Fruit fly (Drosophila melanogaster) whole organism, adult: Measurements from ENCODE around the gene Lim1.

Source experiments
- CG11617 ChIP-seq: fragments of 200-800 bp; sonication (Bioruptor generic); optimal IDR thresholded peaks from 2 replicates; lab custom pipeline; 2017; ENCODE audit warnings: mild to moderate bottlenecking, missing biosample characterization, missing genetic modification reagents, missing genetic modification characterization
- CG12768 ChIP-seq: fragments of 200-800 bp; sonication (Bioruptor generic); optimal IDR thresholded peaks from 2 replicates; lab custom pipeline; 2017; ENCODE audit warnings: missing biosample characterization, missing genetic modification characterization, mild to moderate bottlenecking, moderate library complexity, missing genetic modification reagents
- CG1620 ChIP-seq: fragments of 200-800 bp; sonication (Bioruptor generic); optimal IDR thresholded peaks from 2 replicates; lab custom pipeline; 2016; ENCODE audit warnings: missing biosample characterization, missing genetic modification characterization
- CG7101 ChIP-seq: fragments of 200-800 bp; sonication (Bioruptor generic); optimal IDR thresholded peaks from 2 replicates; lab custom pipeline; 2018; ENCODE audit warnings: missing biosample characterization, mild to moderate bottlenecking, missing genetic modification characterization, moderate library complexity
- Clk ChIP-seq: fragments of 200-800 bp; sonication (Bioruptor generic); optimal IDR thresholded peaks from 2 replicates; lab custom pipeline; 2017; ENCODE audit warnings: missing biosample characterization, missing genetic modification characterization
- Crg-1 ChIP-seq: fragments of 200-800 bp; sonication (Bioruptor generic); optimal IDR thresholded peaks from 2 replicates; lab custom pipeline; 2016; ENCODE audit warnings: missing biosample characterization, missing genetic modification characterization
- Mnt ChIP-seq: fragments of 200-800 bp; sonication (Bioruptor generic); optimal IDR thresholded peaks from 2 replicates; lab custom pipeline; 2016; ENCODE audit warnings: missing biosample characterization, mild to moderate bottlenecking, missing genetic modification characterization
- pad ChIP-seq: fragments of 200-800 bp; sonication (Bioruptor generic); optimal IDR thresholded peaks from 3 replicates; lab custom pipeline; 2017; ENCODE audit warnings: missing biosample characterization, missing genetic modification characterization, mild to moderate bottlenecking, moderate library complexity, missing genetic modification reagents
- tj ChIP-seq: fragments of 200-800 bp; sonication (Bioruptor generic); optimal IDR thresholded peaks from 3 replicates; lab custom pipeline; 2017; ENCODE audit warnings: missing biosample characterization, mild to moderate bottlenecking, missing genetic modification characterization, moderate library complexity
- toe ChIP-seq: fragments of 200-800 bp; sonication (Bioruptor generic); optimal IDR thresholded peaks from 2 replicates; lab custom pipeline; 2016; ENCODE audit warnings: missing biosample characterization, missing genetic modification characterization

- TF ChIP-seq CG1620 (GFP tag; lab: Kevin White, UChicago) = no peak
- TF ChIP-seq Clk (GFP tag; lab: Kevin White, UChicago) = no peak
- TF ChIP-seq pad (GFP tag; lab: Kevin White, UChicago) = no peak
- no peak for TF ChIP-seq CG12768 (GFP tag; lab: Kevin White, UChicago)
- TF ChIP-seq Mnt (GFP tag; lab: Kevin White, UChicago) = no peak
- TF ChIP-seq toe (GFP tag; lab: Kevin White, UChicago) = no peak
- no peak for TF ChIP-seq CG7101 (tag; lab: Kevin White, UChicago)
- TF ChIP-seq CG11617 (GFP tag; lab: Kevin White, UChicago) = no peak
- no peak for TF ChIP-seq tj (GFP tag; lab: Kevin White, UChicago)
- no peak for TF ChIP-seq Crg-1
Measured at dm6 chrX:8732379-8732778, 73.2 kb downstream of the Lim1 start.
